Fruit fly (Drosophila melanogaster) whole organism, pupa: ENCODE data around the gene kra.
A peak's percentile ranks its signal among the peaks of the same experiment; 100 is the strongest.

Experiments
- CG10348 ChIP-seq: fragments of 200-800 bp; sonication (Bioruptor generic); IDR thresholded peaks from 2 replicates; pipeline ENCODE4 v1.3.6; 2022; ENCODE audit warnings: missing biosample characterization, missing genetic modification characterization
- CG12605 ChIP-seq: fragments of 200-800 bp; sonication (Bioruptor generic); IDR thresholded peaks from 2 replicates; pipeline ENCODE4 v1.3.6; 2022; ENCODE audit warnings: missing biosample characterization, missing genetic modification characterization
- CG13204 ChIP-seq: fragments of 200-800 bp; sonication (Bioruptor generic); optimal IDR thresholded peaks from 2 replicates; lab custom pipeline; 2018; ENCODE audit warnings: missing biosample characterization, mild to moderate bottlenecking, missing genetic modification characterization, moderate library complexity
- CG14655 ChIP-seq: fragments of 200-800 bp; sonication (Bioruptor generic); optimal IDR thresholded peaks from 3 replicates; lab custom pipeline; 2017; ENCODE audit warnings: mild to moderate bottlenecking, missing biosample characterization, missing genetic modification reagents, missing genetic modification characterization
- CG15710 ChIP-seq: fragments of 200-800 bp; sonication (Bioruptor generic); optimal IDR thresholded peaks from 2 replicates; lab custom pipeline; 2018; ENCODE audit warnings: missing biosample characterization, mild to moderate bottlenecking, missing genetic modification characterization, moderate library complexity
- CG17806 ChIP-seq: fragments of 200-800 bp; sonication (Bioruptor generic); optimal IDR thresholded peaks from 2 replicates; lab custom pipeline; 2018; ENCODE audit warnings: missing biosample characterization, mild to moderate bottlenecking, missing genetic modification characterization, moderate library complexity
- CG32121 ChIP-seq: fragments of 200-800 bp; sonication (Bioruptor generic); IDR thresholded peaks from 2 replicates; pipeline ENCODE4 v1.3.6; 2022; ENCODE audit warnings: missing biosample characterization, missing genetic modification characterization
- CG34367 ChIP-seq: fragments of 200-800 bp; sonication (Bioruptor generic); optimal IDR thresholded peaks from 2 replicates; lab custom pipeline; 2018; ENCODE audit warnings: missing biosample characterization, mild to moderate bottlenecking, missing genetic modification characterization
- CG4496 ChIP-seq: fragments of 200-800 bp; sonication (Bioruptor generic); IDR thresholded peaks from 3 replicates; pipeline ENCODE4 v1.3.6; 2022; ENCODE audit warnings: missing biosample characterization, missing genetic modification characterization
- CG8159 ChIP-seq: fragments of 200-800 bp; sonication (Bioruptor generic); optimal IDR thresholded peaks from 3 replicates; lab custom pipeline; 2018; ENCODE audit warnings: missing biosample characterization, mild to moderate bottlenecking, missing genetic modification characterization, moderate library complexity
- CG8301 ChIP-seq: fragments of 200-800 bp; sonication (Bioruptor generic); optimal IDR thresholded peaks from 2 replicates; lab custom pipeline; 2018; ENCODE audit warnings: missing biosample characterization, mild to moderate bottlenecking, missing genetic modification characterization
- CG9948 ChIP-seq: fragments of 200-800 bp; sonication (Bioruptor generic); optimal IDR thresholded peaks from 2 replicates; lab custom pipeline; 2018; ENCODE audit warnings: missing biosample characterization, mild to moderate bottlenecking, missing genetic modification characterization, moderate library complexity
- EcR ChIP-seq: fragments of 200-800 bp; sonication (Bioruptor generic); optimal IDR thresholded peaks from 3 replicates; lab custom pipeline; 2019; ENCODE audit warnings: missing biosample characterization, missing genetic modification characterization, mild to moderate bottlenecking, moderate library complexity, missing genetic modification reagents
- Ets98B ChIP-seq: fragments of 200-800 bp; sonication (Bioruptor generic); IDR thresholded peaks from 2 replicates; pipeline ENCODE4 v1.3.6; 2022; ENCODE audit warnings: missing biosample characterization, missing genetic modification characterization
- Pif1A ChIP-seq: fragments of 200-800 bp; sonication (Bioruptor generic); optimal IDR thresholded peaks from 3 replicates; lab custom pipeline; 2016; ENCODE audit warnings: missing biosample characterization, missing genetic modification characterization
- Pif1B ChIP-seq: fragments of 200-800 bp; sonication (Bioruptor generic); optimal IDR thresholded peaks from 3 replicates; lab custom pipeline; 2016; ENCODE audit warnings: missing biosample characterization, missing genetic modification characterization
- Snoo ChIP-seq: fragments of 200-800 bp; sonication (Bioruptor generic); optimal IDR thresholded peaks from 3 replicates; lab custom pipeline; 2017; ENCODE audit warnings: missing biosample characterization, mild to moderate bottlenecking, missing genetic modification characterization, inconsistent platforms
- fd96Ca ChIP-seq: fragments of 200-800 bp; sonication (Bioruptor generic); IDR thresholded peaks from 3 replicates; pipeline ENCODE4 v1.3.6; 2022; ENCODE audit warnings: missing biosample characterization, missing genetic modification characterization
- gl ChIP-seq: fragments of 200-800 bp; sonication (Bioruptor generic); optimal IDR thresholded peaks from 2 replicates; lab custom pipeline; 2018; ENCODE audit warnings: missing biosample characterization, mild to moderate bottlenecking, missing genetic modification characterization
- rn ChIP-seq: fragments of 200-800 bp; sonication (Bioruptor generic); IDR thresholded peaks from 2 replicates; pipeline ENCODE4 v1.3.6; 2022; ENCODE audit warnings: missing biosample characterization, missing genetic modification characterization

The kra gene

DNA sequence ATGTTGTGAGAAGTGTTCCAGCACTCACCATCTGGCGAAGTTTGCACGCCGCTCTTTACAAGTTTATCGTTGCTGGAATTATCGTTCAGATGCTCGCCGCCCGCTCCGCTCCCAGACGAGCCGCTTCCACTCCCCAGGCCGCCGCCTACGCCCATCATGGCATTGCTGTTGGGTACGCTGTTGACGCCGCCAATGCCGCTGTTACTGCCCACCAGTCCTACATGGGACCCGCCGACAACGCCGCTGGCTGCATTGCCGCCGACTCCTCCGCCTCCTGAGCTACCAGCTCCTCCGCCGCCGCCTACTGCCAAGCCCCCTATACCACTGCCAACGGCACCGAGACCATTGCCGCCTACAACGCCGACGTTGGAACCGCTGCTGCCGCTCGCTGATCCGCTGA is 7.5 kb upstream of the kra start:
- TF ChIP-seq CG13204 (no peak), fd96Ca (0 out of 3 replicates have a peak, but pooled peaks have one; percentile 38)

DNA sequence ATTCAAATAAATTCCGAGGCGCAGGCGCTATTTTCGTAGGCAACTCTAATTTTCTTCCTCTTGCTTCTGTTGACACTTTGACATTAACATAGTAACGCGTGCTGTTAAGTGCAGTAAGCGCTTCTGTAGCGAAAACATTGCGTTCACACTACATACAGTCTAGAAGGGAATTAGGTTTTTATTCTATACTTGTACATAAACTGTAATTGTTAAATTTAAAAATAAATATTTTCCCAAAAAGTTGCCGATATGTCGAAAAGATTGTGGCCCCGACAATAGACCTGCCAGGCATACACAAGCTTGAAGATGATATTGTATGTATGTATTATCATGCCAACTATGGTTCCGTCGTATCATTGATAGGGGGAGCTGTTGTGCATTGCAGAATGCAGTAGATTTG is 5.5 kb upstream of the kra start, which contains the start of gene asl:
asl (minus strand) TSS at position 67 of the 400 bp plus-strand sequence.
- no peak for TF ChIP-seq CG34367 (tag; lab: Kevin White, UChicago)
- TF ChIP-seq Snoo, result peak; percentile 40
- no peak for TF ChIP-seq rn (GFP tag; lab: Robert Waterston, UW)
- peak; percentile 66 for TF ChIP-seq CG8159 (tag; lab: Kevin White, UChicago)
- TF ChIP-seq Pif1A (GFP tag; lab: Kevin White, UChicago), result no peak
- peak; percentile 39 for TF ChIP-seq CG9948 (tag; lab: Kevin White, UChicago)
- TF ChIP-seq CG32121 (GFP tag; lab: Robert Waterston, UW), result peak; percentile 62; the same call in 1 of the 2 replicates
- no peak for TF ChIP-seq CG14655 (GFP tag; lab: Kevin White, UChicago)
- peak; percentile 69 for TF ChIP-seq Ets98B (GFP tag; lab: Robert Waterston, UW)
- TF ChIP-seq CG17806, result peak; percentile 55
- peak; percentile 54 for TF ChIP-seq CG15710 (tag; lab: Kevin White, UChicago)
- no peak for TF ChIP-seq CG13204
- TF ChIP-seq CG4496, result peak; percentile 58; the same call in 1 of the 3 replicates
- TF ChIP-seq Pif1B (GFP tag; lab: Kevin White, UChicago), result no peak
- TF ChIP-seq gl, result no peak
- no peak for TF ChIP-seq CG8301
- peak; percentile 73 for TF ChIP-seq fd96Ca
- TF ChIP-seq, all 21 proteins: peak for 9

DNA sequence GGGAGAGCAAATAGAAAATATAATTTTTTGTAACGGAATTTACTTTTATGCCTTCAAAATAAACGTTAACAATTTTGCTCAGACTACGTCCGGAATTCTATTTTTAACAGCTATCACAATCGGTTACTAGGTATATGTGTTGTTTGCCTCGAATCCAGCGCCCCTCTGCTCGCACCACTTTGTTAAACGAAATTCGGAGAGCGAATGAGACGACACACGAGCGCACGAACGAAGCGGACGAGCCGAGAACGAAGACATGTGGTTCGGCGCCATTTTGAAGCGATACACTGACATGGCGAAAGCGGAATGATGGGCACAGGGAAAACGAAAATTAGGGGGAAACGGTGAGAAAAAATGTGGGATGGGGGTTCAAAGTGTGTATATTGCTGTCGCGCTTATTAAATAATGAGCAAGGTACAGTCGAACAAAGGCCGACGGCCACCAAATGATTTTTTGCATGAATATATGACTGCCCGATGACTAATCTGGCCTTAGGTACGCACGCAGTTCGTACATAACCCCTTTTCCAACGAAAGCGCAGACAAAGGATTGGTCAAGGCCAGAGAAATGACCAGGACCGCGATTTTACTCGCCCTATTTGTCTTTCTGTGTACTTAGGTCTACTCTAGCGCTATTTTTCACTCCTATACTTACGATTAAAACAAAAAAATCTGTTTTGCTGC is 434 bp downstream of the kra start:
- TF ChIP-seq EcR (GFP tag; lab: Kevin White, UChicago), result peak; percentile 54
- TF ChIP-seq CG34367 (tag; lab: Kevin White, UChicago), result peak; percentile 9
- no peak for TF ChIP-seq CG12605
- TF ChIP-seq fd96Ca, result no peak

DNA sequence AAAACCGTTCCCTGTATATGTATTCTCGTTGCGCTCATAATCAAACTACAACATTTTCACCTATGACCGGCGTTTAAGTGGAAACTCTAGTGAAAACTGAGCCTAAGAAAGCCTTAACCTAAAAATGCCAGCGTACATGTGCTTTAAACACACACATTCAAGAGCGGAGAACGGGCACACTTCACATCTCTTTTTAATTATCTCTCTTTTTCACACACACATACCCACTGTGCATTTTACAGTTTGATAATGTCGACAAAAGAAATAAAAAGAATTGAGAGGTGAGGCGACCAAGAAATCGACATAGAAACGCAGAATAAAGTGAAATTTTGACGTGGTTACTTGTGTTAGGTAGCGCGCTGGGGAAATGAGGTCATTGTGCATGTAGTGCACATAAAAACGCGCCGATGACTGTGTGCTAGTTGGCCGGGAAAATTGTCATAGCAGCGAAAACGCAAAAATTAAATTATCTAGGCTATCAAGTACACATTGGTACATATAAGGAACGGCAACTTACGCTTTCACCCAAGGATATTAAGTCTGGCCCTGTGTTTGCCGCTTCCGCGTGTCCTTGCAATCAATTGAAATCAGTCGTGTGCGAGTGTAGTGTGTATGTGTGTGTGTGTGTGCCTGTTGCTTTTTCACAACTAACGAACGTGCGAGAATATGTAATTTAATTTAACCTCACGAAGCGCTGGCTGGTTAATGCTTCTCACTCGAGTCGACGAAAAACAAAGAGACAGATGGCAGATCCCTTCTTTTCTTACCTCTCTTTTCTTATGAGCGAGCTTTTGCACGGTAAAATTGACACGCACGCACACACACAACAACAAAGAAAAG is 1.2 kb downstream of the kra start:
- TF ChIP-seq Pif1A (GFP tag; lab: Kevin White, UChicago), result no peak
- TF ChIP-seq EcR (GFP tag; lab: Kevin White, UChicago), result no peak
- TF ChIP-seq rn (GFP tag; lab: Robert Waterston, UW), result no peak
- TF ChIP-seq CG32121 (GFP tag; lab: Robert Waterston, UW), result no peak
- no peak for TF ChIP-seq CG14655 (GFP tag; lab: Kevin White, UChicago)
- no peak for TF ChIP-seq CG13204
- no peak for TF ChIP-seq Pif1B (GFP tag; lab: Kevin White, UChicago)
- TF ChIP-seq CG17806, result no peak
- TF ChIP-seq CG10348, result no peak
- TF ChIP-seq CG4496, result no peak
- TF ChIP-seq CG34367 (tag; lab: Kevin White, UChicago), result no peak
- TF ChIP-seq Snoo, result no peak
- no peak for TF ChIP-seq Ets98B (GFP tag; lab: Robert Waterston, UW)
- TF ChIP-seq, all 21 proteins: peak for 0

DNA sequence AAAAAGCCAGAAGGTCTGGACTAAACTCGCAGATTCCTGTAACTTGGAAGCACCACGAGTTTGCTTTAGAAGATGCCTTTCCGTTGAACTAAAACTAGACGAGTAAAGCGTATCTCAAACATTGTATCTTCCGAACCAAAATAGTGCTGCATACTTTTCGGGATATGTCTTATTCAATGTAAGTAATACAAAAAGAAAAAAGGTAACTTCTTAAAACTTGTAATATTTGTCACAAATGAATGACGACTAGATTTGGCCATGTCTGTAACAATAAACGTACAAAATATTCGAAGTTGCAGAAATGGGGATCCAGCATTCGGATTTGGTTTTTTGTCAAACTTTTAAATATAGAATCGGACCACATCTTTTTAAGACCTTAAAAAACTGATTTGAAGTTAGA is 6.1 kb downstream of the kra start:
- TF ChIP-seq CG12605 (0 out of 2 replicates have a peak, but pooled peaks have one; percentile 20), Snoo (no peak)

DNA sequence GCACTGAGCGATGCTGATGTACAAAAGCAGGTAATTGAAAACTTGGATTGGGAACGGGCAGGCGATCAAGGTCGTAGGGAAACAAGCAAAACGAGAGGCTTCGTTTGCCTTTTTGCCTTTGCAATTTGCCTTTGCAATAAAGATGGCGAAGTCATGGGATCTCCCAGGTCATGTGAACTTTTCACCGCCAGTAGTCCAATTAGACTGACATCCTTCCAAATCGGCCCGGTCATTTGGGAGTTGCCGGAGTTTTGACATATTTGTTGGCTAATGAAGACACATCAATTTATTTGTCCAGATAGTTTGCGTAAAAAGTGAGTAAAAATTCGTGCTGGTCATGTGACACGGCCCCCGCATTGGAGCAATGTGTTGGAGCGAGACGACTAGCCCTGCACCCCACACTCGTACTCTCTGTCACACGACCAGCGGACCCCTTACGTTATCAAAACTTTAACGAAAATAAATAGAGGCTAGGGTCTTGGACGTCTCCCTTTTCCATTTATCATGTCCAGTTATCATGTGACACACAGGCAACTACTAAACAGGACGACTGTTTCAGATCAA is 8.8 kb downstream of the kra start:
- TF ChIP-seq CG4496 (0 out of 3 replicates have a peak, but pooled peaks have one; percentile 34), gl (no peak), EcR (GFP tag; lab: Kevin White, UChicago) (peak; percentile 30), Pif1A (GFP tag; lab: Kevin White, UChicago) (no peak)

DNA sequence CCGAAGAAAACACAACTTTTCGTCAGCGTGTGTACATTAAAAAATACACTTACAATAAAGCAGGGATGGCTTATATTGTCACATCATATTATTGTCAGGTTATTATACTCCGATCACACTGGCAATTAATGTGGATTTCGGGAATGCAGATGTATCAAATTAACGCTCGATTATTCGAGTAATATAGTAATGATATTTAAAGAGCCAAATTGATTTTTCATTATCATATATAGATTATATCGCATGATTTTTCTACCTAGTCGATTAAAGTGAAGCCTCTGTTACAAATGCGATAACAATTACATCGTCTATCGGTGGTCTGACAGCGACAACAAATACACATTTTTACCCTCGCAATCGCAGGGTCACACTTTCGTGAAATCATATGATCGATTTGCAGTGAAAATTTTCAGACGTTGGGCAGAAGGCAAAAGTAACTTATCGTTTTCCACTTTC is 9.5 kb downstream of the kra start, which contains the start of the genes noi and Vha26:
noi (minus strand) TSS at position 62 of the 456 bp plus-strand sequence.
Vha26 (plus strand) TSS at position 366 of the 456 bp plus-strand sequence.
- TF ChIP-seq Snoo (no peak), CG13204 (no peak), CG15710 (tag; lab: Kevin White, UChicago) (peak; percentile 15)
